Worm (Caenorhabditis elegans) whole organism, young adult: ENCODE results near the gene sdz-7.

ENCODE experiments used
- B0019.2 ChIP-seq: fragments of 200-800 bp; sonication (Bioruptor generic); conservative IDR thresholded peaks from 2 replicates; pipeline ENCODE4 v1.3.6; 2022; ENCODE audit warnings: missing genetic modification reagents, missing genetic modification characterization, missing compliant biosample characterization
- B0261.1 ChIP-seq: sonication (generic microtip); optimal IDR thresholded peaks from 2 replicates; lab custom pipeline; 2016; ENCODE audit warnings: mild to moderate bottlenecking, missing genetic modification characterization, moderate library complexity, missing compliant biosample characterization
- F10E7.11 ChIP-seq: sonication (generic microtip); optimal IDR thresholded peaks from 2 replicates; lab custom pipeline; 2017; ENCODE audit warnings: mild to moderate bottlenecking, missing genetic modification characterization, moderate library complexity, missing compliant biosample characterization
- F39B2.1 ChIP-seq: fragments of 200-800 bp; sonication (Bioruptor generic); IDR thresholded peaks from 2 replicates; pipeline ENCODE4 v1.3.6; 2022; ENCODE audit warnings: missing genetic modification reagents, missing genetic modification characterization, missing compliant biosample characterization
- F49E8.2 ChIP-seq: sonication (generic microtip); optimal IDR thresholded peaks from 3 replicates; lab custom pipeline; 2017; ENCODE audit warnings: missing genetic modification characterization, mild to moderate bottlenecking, missing compliant biosample characterization, antibody characterized with exemption, moderate library complexity; ENCODE audit not compliant: insufficient read depth
- ZK185.1 ChIP-seq: sonication (generic microtip); optimal IDR thresholded peaks from 2 replicates; lab custom pipeline; 2016; ENCODE audit warnings: mild to moderate bottlenecking, missing genetic modification characterization, missing compliant biosample characterization; ENCODE audit not compliant: poor library complexity, severe bottlenecking
- aptf-3 ChIP-seq: fragments of 200-800 bp; sonication (Bioruptor generic); IDR thresholded peaks from 2 replicates; pipeline ENCODE4 v1.3.6; 2022; ENCODE audit warnings: missing genetic modification characterization, missing compliant biosample characterization
- athp-1 ChIP-seq: sonication (generic microtip); optimal IDR thresholded peaks from 2 replicates; lab custom pipeline; 2017; ENCODE audit warnings: mild to moderate bottlenecking, missing genetic modification characterization, missing compliant biosample characterization
- attf-5 ChIP-seq: fragments of 200-800 bp; sonication (Bioruptor generic); optimal IDR thresholded peaks from 2 replicates; lab custom pipeline; 2018; ENCODE audit warnings: mild to moderate bottlenecking, missing genetic modification characterization, missing compliant biosample characterization
- attf-6 ChIP-seq: fragments of 200-800 bp; sonication (Bioruptor generic); IDR thresholded peaks from 2 replicates; pipeline ENCODE4 v1.3.6; 2022; ENCODE audit warnings: missing genetic modification reagents, missing genetic modification characterization, missing compliant biosample characterization
- cebp-2 ChIP-seq: fragments of 200-800 bp; sonication (Bioruptor generic); IDR thresholded peaks from 2 replicates; pipeline ENCODE4 v1.3.6; 2022; ENCODE audit warnings: missing genetic modification characterization, missing compliant biosample characterization
- ceh-27 ChIP-seq: fragments of 200-800 bp; sonication (Bioruptor generic); optimal IDR thresholded peaks from 2 replicates; lab custom pipeline; 2018; ENCODE audit warnings: mild to moderate bottlenecking, missing genetic modification characterization, moderate library complexity, missing compliant biosample characterization
- ceh-58 ChIP-seq: fragments of 200-800 bp; sonication (Bioruptor generic); IDR thresholded peaks from 2 replicates; pipeline ENCODE4 v1.3.6; 2022; ENCODE audit warnings: missing genetic modification characterization, missing compliant biosample characterization
- ceh-91 ChIP-seq: fragments of 200-800 bp; sonication (Bioruptor generic); IDR thresholded peaks from 2 replicates; pipeline ENCODE4 v1.3.6; 2022; ENCODE audit warnings: missing genetic modification reagents, missing genetic modification characterization, missing compliant biosample characterization
- die-1 ChIP-seq: sonication (generic microtip); optimal IDR thresholded peaks from 2 replicates; lab custom pipeline; 2016; ENCODE audit warnings: missing genotype, mild to moderate bottlenecking, missing genetic modification characterization, missing compliant biosample characterization
- egl-18 ChIP-seq: fragments of 200-800 bp; sonication (Bioruptor generic); IDR thresholded peaks from 2 replicates; pipeline ENCODE4 v1.3.6; 2022; ENCODE audit warnings: missing genetic modification reagents, missing genetic modification characterization, missing compliant biosample characterization
- egrh-3 ChIP-seq: fragments of 200-800 bp; sonication (Bioruptor generic); IDR thresholded peaks from 2 replicates; pipeline ENCODE4 v1.3.6; 2022; ENCODE audit warnings: missing genetic modification reagents, missing genetic modification characterization, missing compliant biosample characterization
- hlh-26 ChIP-seq: fragments of 200-800 bp; sonication (Bioruptor generic); conservative IDR thresholded peaks from 2 replicates; pipeline ENCODE4 v1.3.6; 2022; ENCODE audit warnings: missing genetic modification reagents, missing genetic modification characterization, missing compliant biosample characterization
- hsf-1 ChIP-seq: fragments of 200-800 bp; sonication (Bioruptor generic); IDR thresholded peaks from 2 replicates; pipeline ENCODE4 v1.3.6; 2022; ENCODE audit warnings: missing genetic modification reagents, missing genetic modification characterization, missing compliant biosample characterization
- let-607 ChIP-seq, 2 experiments: fragments of 200-800 bp in 1 of 2; sonication (Bioruptor generic) in 1 of 2; sonication (generic microtip) in 1 of 2; optimal IDR thresholded peaks; 2 replicates each; lab custom pipeline; 2016 to 2018; ENCODE audit warnings: mild to moderate bottlenecking in 2 of 2, missing compliant biosample characterization in 2 of 2, missing genetic modification characterization in 2 of 2, moderate library complexity in 2 of 2, missing genotype in 1 of 2
- lin-35 ChIP-seq, 3 experiments: fragments of 150-350 bp in 2 of 3; sonication (generic microtip) in 1 of 3; optimal IDR thresholded peaks; 2 replicates each; lab custom pipeline; 2014 to 2018; ENCODE audit warnings: missing biosample characterization in 3 of 3, missing genetic modification characterization in 3 of 3, missing genetic modification reagents in 3 of 3
- lsl-1 ChIP-seq: fragments of 200-800 bp; sonication (Bioruptor generic); optimal IDR thresholded peaks from 2 replicates; lab custom pipeline; 2018; ENCODE audit warnings: mild to moderate bottlenecking, missing genetic modification characterization, moderate library complexity, missing compliant biosample characterization
- mcd-1 ChIP-seq: fragments of 200-800 bp; sonication (Bioruptor generic); IDR thresholded peaks from 2 replicates; pipeline ENCODE4 v1.3.6; 2022; ENCODE audit warnings: missing genetic modification reagents, missing genetic modification characterization, missing compliant biosample characterization
- nhr-120 ChIP-seq: fragments of 200-800 bp; sonication (Bioruptor generic); IDR thresholded peaks from 2 replicates; pipeline ENCODE4 v1.3.6; 2022; ENCODE audit warnings: missing genetic modification characterization, missing compliant biosample characterization
- pbrm-1 ChIP-seq: fragments of 200-800 bp; sonication (Bioruptor generic); IDR thresholded peaks from 2 replicates; pipeline ENCODE4 v1.3.6; 2022; ENCODE audit warnings: missing genetic modification reagents, missing genetic modification characterization, missing compliant biosample characterization
- pha-4 ChIP-seq: fragments of 150-350 bp; sonication (generic microtip); optimal IDR thresholded peaks from 2 replicates; lab custom pipeline; 2014; ENCODE audit warnings: missing biosample characterization, missing genetic modification reagents, missing genetic modification characterization
- sea-2 ChIP-seq: fragments of 200-800 bp; sonication (Bioruptor generic); IDR thresholded peaks from 2 replicates; pipeline ENCODE4 v1.3.6; 2022; ENCODE audit warnings: missing genetic modification characterization, missing compliant biosample characterization
- snpc-1.3 ChIP-seq: sonication (generic microtip); optimal IDR thresholded peaks from 2 replicates; lab custom pipeline; 2017; ENCODE audit warnings: missing genetic modification characterization, mild to moderate bottlenecking, missing compliant biosample characterization, antibody characterized with exemption, moderate library complexity, missing genotype, missing genetic modification reagents; ENCODE audit not compliant: insufficient read depth
- snpc-4 ChIP-seq, 5 experiments: fragments of 150-350 bp in 1 of 5; sonication (generic microtip) in 4 of 5; optimal IDR thresholded peaks; 2 replicates each; lab custom pipeline; 2014 to 2018; ENCODE audit warnings: missing genetic modification characterization in 5 of 5, missing biosample characterization in 3 of 5, antibody characterized with exemption in 2 of 5, mild to moderate bottlenecking in 2 of 5, missing compliant biosample characterization in 2 of 5, missing genotype in 2 of 5, moderate library complexity in 2 of 5, missing genetic modification reagents in 1 of 5
- tbx-9 ChIP-seq: sonication (generic microtip); optimal IDR thresholded peaks from 2 replicates; lab custom pipeline; 2016; ENCODE audit warnings: borderline replicate concordance, missing genetic modification characterization, inconsistent platforms, missing compliant biosample characterization
- tlf-1 ChIP-seq: fragments of 200-800 bp; sonication (Bioruptor generic); optimal IDR thresholded peaks from 2 replicates; lab custom pipeline; 2018; ENCODE audit warnings: mild to moderate bottlenecking, missing genetic modification characterization, missing compliant biosample characterization
- zim-3 ChIP-seq: sonication (generic microtip); optimal IDR thresholded peaks from 2 replicates; lab custom pipeline; 2017; ENCODE audit warnings: mild to moderate bottlenecking, missing genetic modification characterization, moderate library complexity, missing compliant biosample characterization
- ztf-25 ChIP-seq: fragments of 200-800 bp; sonication (Bioruptor generic); IDR thresholded peaks from 2 replicates; pipeline ENCODE4 v1.3.6; 2022; ENCODE audit warnings: missing genetic modification reagents, missing genetic modification characterization, missing compliant biosample characterization
- ztf-3 ChIP-seq: fragments of 200-800 bp; sonication (Bioruptor generic); optimal IDR thresholded peaks from 2 replicates; lab custom pipeline; 2018; ENCODE audit warnings: mild to moderate bottlenecking, missing genetic modification characterization, missing compliant biosample characterization

The sdz-7 gene

ce11 chrII:3850655-3851054 lies 27.1 kb downstream of the sdz-7 start, which contains the start of gene nhr-72:
nhr-72 (minus strand) TSS chrII:3850755.
- TF ChIP-seq mcd-1, result no peak
- no peak for TF ChIP-seq tlf-1 (GFP tag; lab: Kevin White, UChicago)
- TF ChIP-seq lin-35 (GFP tag; optimal IDR thresholded peaks at IDR 0.05; lab: Kevin White, UChicago), result no peak
- no peak for TF ChIP-seq nhr-120 (GFP tag; lab: Robert Waterston, UW)

- no peak for TF ChIP-seq F49E8.2 (tag; lab: Kevin White, UChicago)
- TF ChIP-seq let-607 (tag; optimal IDR thresholded peaks at IDR 0.05; lab: Kevin White, UChicago), result no peak
- no peak for TF ChIP-seq F10E7.11 (tag; lab: Kevin White, UChicago)
- TF ChIP-seq lsl-1 (GFP tag; lab: Kevin White, UChicago), result no peak
- TF ChIP-seq ceh-58 (GFP tag; lab: Robert Waterston, UW), result no peak
- TF ChIP-seq cebp-2 (GFP tag; lab: Robert Waterston, UW), result no peak
- no peak for TF ChIP-seq ceh-91 (GFP tag; lab: Robert Waterston, UW)
- TF ChIP-seq ztf-3, result no peak
- no peak for TF ChIP-seq hlh-26
- TF ChIP-seq attf-6 (GFP tag; lab: Robert Waterston, UW), result no peak
Measured at ce11 chrII:3846028-3846427, 31.7 kb downstream of the sdz-7 start, which contains the start of gene C17A2.2. C17A2.2 (plus strand) TSS chrII:3846328.

- no peak for TF ChIP-seq aptf-3
- no peak for TF ChIP-seq ceh-91 (GFP tag; lab: Robert Waterston, UW)
- TF ChIP-seq sea-2 (GFP tag; lab: Robert Waterston, UW), result no peak
- TF ChIP-seq snpc-1.3, result no peak
- no peak for TF ChIP-seq ZK185.1
- no peak for TF ChIP-seq B0261.1 (tag; lab: Kevin White, UChicago)
- no peak for TF ChIP-seq B0019.2 (GFP tag; lab: Robert Waterston, UW)
- no peak for TF ChIP-seq tbx-9 (tag; lab: Kevin White, UChicago)
Measured at ce11 chrII:3843305-3843704, 34.5 kb downstream of the sdz-7 start, which contains the start of the genes C17A2.7 and C17A2.3. C17A2.7 (minus strand) TSS chrII:3843405. C17A2.3 (plus strand) TSS chrII:3843609.

ce11 chrII:3839562-3839961 lies 38.2 kb downstream of the sdz-7 start, which contains the start of gene C17A2.4:
C17A2.4 (plus strand) TSS chrII:3839862.
- TF ChIP-seq pbrm-1 (GFP tag; lab: Robert Waterston, UW) (no peak), athp-1 (tag; lab: Kevin White, UChicago) (no peak), ztf-3 (no peak), F39B2.1 (GFP tag; lab: Robert Waterston, UW) (no peak), ztf-25 (GFP tag; lab: Robert Waterston, UW) (no peak), zim-3 (tag; lab: Kevin White, UChicago) (no peak), attf-5 (GFP tag; lab: Kevin White, UChicago) (no peak), hsf-1 (GFP tag; lab: Robert Waterston, UW) (no peak), egrh-3 (GFP tag; lab: Robert Waterston, UW) (no peak), egl-18 (GFP tag; lab: Robert Waterston, UW) (no peak), die-1 (tag; lab: Kevin White, UChicago) (no peak), snpc-4 (GFP tag; optimal IDR thresholded peaks at IDR 0.05; lab: Kevin White, UChicago) (no peak), snpc-4 (tag; optimal IDR thresholded peaks at IDR 0.05; lab: Kevin White, UChicago) (no peak), pha-4 (no peak), ceh-27 (GFP tag; lab: Kevin White, UChicago) (no peak)
